Fruit fly (Drosophila melanogaster) whole organism, embryonic: ENCODE measurements around the gene Fancl.

Source experiments
- CG10274 ChIP-seq: fragments of 200-800 bp; sonication (Bioruptor generic); optimal IDR thresholded peaks from 3 replicates; lab custom pipeline; 2017; ENCODE audit warnings: missing biosample characterization, mild to moderate bottlenecking, missing genetic modification characterization
- CG10366 ChIP-seq: fragments of 200-800 bp; sonication (Bioruptor generic); IDR thresholded peaks from 2 replicates; pipeline ENCODE4 v1.3.6; 2022; ENCODE audit warnings: missing biosample characterization, missing genetic modification characterization
- CG10431 ChIP-seq: fragments of 200-800 bp; sonication (Bioruptor generic); optimal IDR thresholded peaks from 3 replicates; lab custom pipeline; 2018; ENCODE audit warnings: missing biosample characterization, mild to moderate bottlenecking, missing genetic modification characterization
- CG10979 ChIP-seq: fragments of 200-800 bp; sonication (Bioruptor generic); optimal IDR thresholded peaks from 2 replicates; lab custom pipeline; 2018; ENCODE audit warnings: missing biosample characterization, mild to moderate bottlenecking, missing genetic modification characterization, moderate library complexity
- CG12236 ChIP-seq: fragments of 200-800 bp; sonication (Bioruptor generic); optimal IDR thresholded peaks from 2 replicates; lab custom pipeline; 2016; ENCODE audit warnings: missing biosample characterization, missing genetic modification characterization
- CG14441 ChIP-seq: fragments of 200-800 bp; sonication (Bioruptor generic); IDR thresholded peaks from 2 replicates; pipeline ENCODE4 v1.3.6; 2022; ENCODE audit warnings: missing biosample characterization, missing genetic modification characterization
- CG1603 ChIP-seq: fragments of 200-800 bp; sonication (Bioruptor generic); optimal IDR thresholded peaks from 2 replicates; lab custom pipeline; 2019; ENCODE audit warnings: missing biosample characterization, mild to moderate bottlenecking, missing genetic modification characterization, moderate library complexity
- CG1647 ChIP-seq: fragments of 200-800 bp; sonication (Bioruptor generic); optimal IDR thresholded peaks from 3 replicates; lab custom pipeline; 2016; ENCODE audit warnings: missing biosample characterization, missing genetic modification characterization
- CG17912 ChIP-seq: fragments of 200-800 bp; sonication (Bioruptor generic); optimal IDR thresholded peaks from 2 replicates; lab custom pipeline; 2018; ENCODE audit warnings: missing biosample characterization, mild to moderate bottlenecking, missing genetic modification characterization
- CG30020 ChIP-seq: fragments of 200-800 bp; optimal IDR thresholded peaks from 2 replicates; lab custom pipeline; 2019; ENCODE audit warnings: missing biosample characterization, mild to moderate bottlenecking, missing genetic modification characterization, moderate library complexity
- CG32772 ChIP-seq: fragments of 200-800 bp; sonication (Bioruptor generic); IDR thresholded peaks from 2 replicates; pipeline ENCODE4 v1.3.6; 2022; ENCODE audit warnings: missing biosample characterization, missing genetic modification characterization
- CG33213 ChIP-seq: fragments of 200-800 bp; sonication (Bioruptor generic); optimal IDR thresholded peaks from 3 replicates; lab custom pipeline; 2016; ENCODE audit warnings: missing biosample characterization, missing genetic modification characterization
- CG33557 ChIP-seq: fragments of 200-800 bp; sonication (Bioruptor generic); optimal IDR thresholded peaks from 2 replicates; lab custom pipeline; 2019; ENCODE audit warnings: missing biosample characterization, mild to moderate bottlenecking, missing genetic modification characterization, moderate library complexity
- CG3726 ChIP-seq: fragments of 200-800 bp; sonication (Bioruptor generic); IDR thresholded peaks from 3 replicates; pipeline ENCODE4, ENCODE4 v1.3.6; 2022; ENCODE audit warnings: missing biosample characterization, missing genetic modification characterization
- CG3838 ChIP-seq: fragments of 200-800 bp; sonication (Bioruptor generic); optimal IDR thresholded peaks from 3 replicates; lab custom pipeline; 2016; ENCODE audit warnings: missing biosample characterization, missing genetic modification characterization
- CG6654 ChIP-seq: fragments of 200-800 bp; sonication (Bioruptor generic); optimal IDR thresholded peaks from 2 replicates; lab custom pipeline; 2017; ENCODE audit warnings: missing biosample characterization, mild to moderate bottlenecking, missing genetic modification characterization
- CG7372 ChIP-seq: fragments of 200-800 bp; sonication (Bioruptor generic); IDR thresholded peaks from 2 replicates; pipeline ENCODE4 v1.3.6; 2022; ENCODE audit warnings: missing biosample characterization, missing genetic modification characterization
- CG7556 ChIP-seq: fragments of 200-800 bp; sonication (Bioruptor generic); optimal IDR thresholded peaks from 2 replicates; lab custom pipeline; 2017; ENCODE audit warnings: missing biosample characterization, mild to moderate bottlenecking, missing genetic modification characterization
- Dip2 ChIP-seq: fragments of 200-800 bp; sonication (Bioruptor generic); IDR thresholded peaks from 2 replicates; pipeline ENCODE4 v1.3.6; 2022; ENCODE audit warnings: missing biosample characterization, missing genetic modification characterization
- Ets97D ChIP-seq: fragments of 200-800 bp; sonication (Bioruptor generic); optimal IDR thresholded peaks from 3 replicates; lab custom pipeline; 2016; ENCODE audit warnings: missing biosample characterization, missing genetic modification characterization
- H15 ChIP-seq: fragments of 200-800 bp; sonication (Bioruptor generic); IDR thresholded peaks from 3 replicates; pipeline ENCODE4 v1.3.6; 2022; ENCODE audit warnings: missing biosample characterization, missing genetic modification characterization
- Hmr ChIP-seq: fragments of 200-800 bp; sonication (Bioruptor generic); optimal IDR thresholded peaks from 3 replicates; lab custom pipeline; 2017; ENCODE audit warnings: mild to moderate bottlenecking, missing biosample characterization, missing genetic modification reagents, missing genetic modification characterization
- Hmx ChIP-seq: fragments of 200-800 bp; sonication (Bioruptor generic); optimal IDR thresholded peaks from 2 replicates; lab custom pipeline; 2016; ENCODE audit warnings: missing biosample characterization, missing genetic modification characterization
- Lhr ChIP-seq: fragments of 200-800 bp; sonication (Bioruptor generic); optimal IDR thresholded peaks from 3 replicates; lab custom pipeline; 2017; ENCODE audit warnings: mild to moderate bottlenecking, missing biosample characterization, missing genetic modification reagents, missing genetic modification characterization
- MESR4 ChIP-seq: fragments of 200-800 bp; sonication (Bioruptor generic); optimal IDR thresholded peaks from 2 replicates; lab custom pipeline; 2018; ENCODE audit warnings: missing biosample characterization, mild to moderate bottlenecking, missing genetic modification characterization, moderate library complexity
- Myb ChIP-seq: fragments of 200-800 bp; sonication (Bioruptor generic); optimal IDR thresholded peaks from 2 replicates; lab custom pipeline; 2016; ENCODE audit warnings: missing biosample characterization, missing genetic modification characterization
- NC2α ChIP-seq: fragments of 200-800 bp; sonication (Bioruptor generic); optimal IDR thresholded peaks from 2 replicates; lab custom pipeline; 2016; ENCODE audit warnings: missing biosample characterization, missing genetic modification characterization
- Sin3A ChIP-seq: fragments of >200 bp; optimal IDR thresholded peaks from 2 replicates; lab custom pipeline; 2018
- Spps ChIP-seq: fragments of 200-800 bp; sonication (Bioruptor generic); optimal IDR thresholded peaks from 2 replicates; lab custom pipeline; 2018; ENCODE audit warnings: missing biosample characterization, mild to moderate bottlenecking, missing genetic modification characterization
- Vsx1 ChIP-seq: fragments of 200-800 bp; sonication (Bioruptor generic); optimal IDR thresholded peaks from 2 replicates; lab custom pipeline; 2017; ENCODE audit warnings: missing biosample characterization, mild to moderate bottlenecking, missing genetic modification characterization, missing genetic modification reagents
- br ChIP-seq: fragments of >200 bp; optimal IDR thresholded peaks from 2 replicates; lab custom pipeline; 2017
- cas ChIP-seq: fragments of 200-800 bp; sonication (Bioruptor generic); IDR thresholded peaks from 2 replicates; pipeline ENCODE4 v1.3.6; 2022; ENCODE audit warnings: missing biosample characterization, missing genetic modification characterization
- cwo ChIP-seq: fragments of 200-800 bp; sonication (Bioruptor generic); optimal IDR thresholded peaks from 3 replicates; lab custom pipeline; 2017; ENCODE audit warnings: missing biosample characterization, missing genetic modification characterization, mild to moderate bottlenecking, moderate library complexity, missing genetic modification reagents
- dati ChIP-seq: fragments of 200-800 bp; sonication (Bioruptor generic); IDR thresholded peaks from 2 replicates; pipeline ENCODE4 v1.3.6; 2022; ENCODE audit warnings: missing biosample characterization, missing genetic modification characterization
- gcm ChIP-seq: fragments of 200-800 bp; sonication (Bioruptor generic); optimal IDR thresholded peaks from 2 replicates; lab custom pipeline; 2019; ENCODE audit warnings: missing biosample characterization, mild to moderate bottlenecking, missing genetic modification characterization, moderate library complexity
- gcm2 ChIP-seq: fragments of 200-800 bp; sonication (Bioruptor generic); optimal IDR thresholded peaks from 2 replicates; lab custom pipeline; 2016; ENCODE audit warnings: missing biosample characterization, missing genetic modification characterization
- hth ChIP-seq: fragments of >200 bp; optimal IDR thresholded peaks from 2 replicates; lab custom pipeline; 2017; ENCODE audit warnings: inconsistent platforms
- nau ChIP-seq: fragments of 200-800 bp; sonication (Bioruptor generic); optimal IDR thresholded peaks from 3 replicates; lab custom pipeline; 2017; ENCODE audit warnings: missing biosample characterization, mild to moderate bottlenecking, missing genetic modification characterization, missing genetic modification reagents
- pan ChIP-seq, 4 experiments: fragments of >200 bp in 3 of 4; fragments of 200-800 bp in 1 of 4; sonication (Bioruptor generic) in 1 of 4; optimal IDR thresholded peaks in 3 of 4; IDR thresholded peaks in 1 of 4; 2 replicates each; pipeline versions ENCODE4 v1.3.6 to Lab custom; 2017 to 2022; ENCODE audit warnings: missing biosample characterization in 2 of 4, missing genetic modification characterization in 2 of 4, mixed read lengths in 1 of 4
- repo ChIP-seq: fragments of 200-800 bp; sonication (Bioruptor generic); optimal IDR thresholded peaks from 2 replicates; lab custom pipeline; 2016; ENCODE audit warnings: missing biosample characterization, missing genetic modification characterization
- run ChIP-seq: fragments of 200-800 bp; sonication (Bioruptor generic); optimal IDR thresholded peaks from 3 replicates; lab custom pipeline; 2018; ENCODE audit warnings: missing biosample characterization, mild to moderate bottlenecking, missing genetic modification characterization
- sima ChIP-seq: fragments of 200-800 bp; sonication (Bioruptor generic); optimal IDR thresholded peaks from 2 replicates; lab custom pipeline; 2016; ENCODE audit warnings: missing biosample characterization, missing genetic modification characterization
- so ChIP-seq: fragments of 200-800 bp; sonication (Bioruptor generic); IDR thresholded peaks from 3 replicates; pipeline ENCODE4 v1.3.6; 2022; ENCODE audit warnings: missing biosample characterization, missing genetic modification characterization
- stwl ChIP-seq: fragments of 200-800 bp; sonication (Bioruptor generic); optimal IDR thresholded peaks from 3 replicates; lab custom pipeline; 2018; ENCODE audit warnings: missing biosample characterization, mild to moderate bottlenecking, missing genetic modification characterization, moderate library complexity
- toy ChIP-seq: fragments of 200-800 bp; sonication (Bioruptor generic); IDR thresholded peaks from 2 replicates; pipeline ENCODE4 v1.3.6; 2022; ENCODE audit warnings: missing biosample characterization, missing genetic modification characterization
- trh ChIP-seq: fragments of 200-800 bp; sonication (Bioruptor generic); optimal IDR thresholded peaks from 2 replicates; lab custom pipeline; 2016; ENCODE audit warnings: missing biosample characterization, missing genetic modification characterization
- ttk ChIP-seq: fragments of 200-800 bp; sonication (Bioruptor generic); IDR thresholded peaks from 2 replicates; pipeline ENCODE4 v2.1.2; 2022; ENCODE audit warnings: missing biosample characterization, missing genetic modification characterization
- twi ChIP-seq: fragments of 200-800 bp; optimal IDR thresholded peaks from 2 replicates; lab custom pipeline; 2019; ENCODE audit warnings: missing biosample characterization, mild to moderate bottlenecking, missing genetic modification characterization, moderate library complexity
- unpg ChIP-seq: fragments of 200-800 bp; sonication (Bioruptor generic); optimal IDR thresholded peaks from 3 replicates; lab custom pipeline; 2018; ENCODE audit warnings: missing biosample characterization, mild to moderate bottlenecking, missing genetic modification characterization, moderate library complexity
- zfh1 ChIP-seq: fragments of 200-800 bp; sonication (Bioruptor generic); IDR thresholded peaks from 3 replicates; pipeline ENCODE4 v1.3.6; 2022; ENCODE audit warnings: missing biosample characterization, missing genetic modification characterization

Gene Fancl

DNA sequence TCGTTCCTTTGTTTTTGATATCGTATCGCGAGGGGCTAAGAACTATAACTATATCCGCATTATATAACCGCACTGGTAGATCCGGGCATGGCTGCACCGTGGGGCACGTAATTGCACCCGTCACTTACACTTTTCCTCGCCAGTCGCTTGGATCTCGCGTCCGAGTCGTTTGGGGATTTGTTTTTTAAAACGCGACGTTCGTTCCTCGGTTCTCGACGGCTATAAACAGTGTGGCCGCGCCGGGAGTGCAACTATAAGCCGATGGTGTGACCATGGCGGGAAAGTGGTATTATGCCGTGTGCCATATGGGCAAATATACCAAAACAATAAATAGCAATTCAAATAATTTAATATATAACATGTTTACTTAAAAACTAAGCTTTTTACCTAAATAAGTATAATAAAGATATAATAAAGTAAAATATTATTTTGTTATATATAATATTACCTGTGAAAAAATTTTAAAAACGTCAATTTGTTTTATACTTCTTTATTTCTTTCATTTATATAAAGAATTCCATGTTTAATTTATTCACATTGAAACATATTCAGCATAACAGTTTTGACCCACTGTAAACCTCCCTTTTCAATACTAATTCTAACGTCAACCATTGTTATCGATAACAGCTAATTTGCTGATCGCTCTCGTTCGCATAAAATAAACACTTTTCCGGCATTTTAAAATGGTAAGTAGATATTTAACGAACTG is 9.9 kb downstream of the Fancl start, which contains the start of the genes Mical and CG3909:
TSS of gene Mical (minus strand) at position 232 of the 709 bp plus-strand sequence.
TSS of gene CG3909 (plus strand) at position 607 of the 709 bp plus-strand sequence.
- TF ChIP-seq Sin3A (no peak), MESR4 (GFP tag; lab: Kevin White, UChicago) (peak; percentile 64), Lhr (GFP tag; lab: Kevin White, UChicago) (peak; percentile 41), CG3726 (GFP tag; lab: Robert Waterston, UW) (peak; percentile 81; the same call in 2 of the 3 replicates), CG14441 (GFP tag; lab: Robert Waterston, UW) (peak; percentile 86), CG30020 (tag; lab: Kevin White, UChicago) (peak; percentile 81), ttk (GFP tag; lab: Robert Waterston, UW) (peak; percentile 86), pan (optimal IDR thresholded peaks at IDR 0.05; lab: Kevin White, UChicago) (no peak), pan (GFP tag; optimal IDR thresholded peaks at IDR 0.05 in 1 of 2, IDR thresholded peaks at IDR 0.05 in 1 of 2) (peak in 1 of 2 experiments; percentile 95), CG10979 (tag; lab: Kevin White, UChicago) (peak; percentile 78), unpg (peak; percentile 88), hth (no peak), trh (GFP tag; lab: Kevin White, UChicago) (peak; percentile 2), CG3838 (GFP tag; lab: Kevin White, UChicago) (peak; percentile 6), CG6654 (GFP tag; lab: Kevin White, UChicago) (no peak), Ets97D (GFP tag; lab: Kevin White, UChicago) (peak; percentile 37), CG12236 (no peak), zfh1 (peak; percentile 89), CG33557 (peak; percentile 31), Hmr (GFP tag; lab: Kevin White, UChicago) (peak; percentile 87), CG10366 (peak; percentile 83), so (GFP tag; lab: Robert Waterston, UW) (peak; percentile 74), CG7556 (GFP tag; lab: Kevin White, UChicago) (peak; percentile 86), run (peak; percentile 63), CG1647 (GFP tag; lab: Kevin White, UChicago) (no peak), CG32772 (GFP tag; lab: Robert Waterston, UW) (peak; percentile 88), CG33213 (GFP tag; lab: Kevin White, UChicago) (peak; percentile 22), CG10431 (GFP tag; lab: Kevin White, UChicago) (no peak), CG1603 (tag; lab: Kevin White, UChicago) (peak; percentile 44), repo (GFP tag; lab: Kevin White, UChicago) (no peak), cwo (peak; percentile 67), CG7372 (GFP tag; lab: Robert Waterston, UW) (peak; percentile 89), CG10274 (GFP tag; lab: Kevin White, UChicago) (no peak), Spps (tag; lab: Kevin White, UChicago) (peak; percentile 37), gcm (GFP tag; lab: Kevin White, UChicago) (peak; percentile 75), Hmx (no peak), CG17912 (no peak), gcm2 (peak; percentile 13), dati (GFP tag; lab: Robert Waterston, UW) (0 out of 2 replicates have a peak, but pooled peaks have one; percentile 12), Dip2 (GFP tag; lab: Robert Waterston, UW) (no peak), br (no peak), H15 (peak; percentile 75; the same call in 2 of the 3 replicates), Myb (GFP tag; lab: Kevin White, UChicago) (peak; percentile 9), NC2α (GFP tag; lab: Kevin White, UChicago) (no peak), nau (peak; percentile 20), stwl (tag; lab: Kevin White, UChicago) (peak; percentile 61), twi (tag; lab: Kevin White, UChicago) (peak; percentile 70), cas (GFP tag; lab: Robert Waterston, UW) (peak; percentile 83; the same call in 1 of the 2 replicates), sima (no peak), Vsx1 (peak; percentile 96), toy (GFP tag; lab: Robert Waterston, UW) (peak; percentile 77; the same call in 1 of the 2 replicates)
